Worm (Caenorhabditis elegans): ENCODE measurements around the gene pelo-1.

Gene pelo-1

ce11 chrIII:4227363-4227762 is 23.3 kb upstream of the pelo-1 start:
- TF ChIP-seq ZK546.5 (tag; optimal IDR thresholded peaks at IDR 0.05) (no peak), egl-43 (GFP tag; IDR thresholded peaks at IDR 0.05) (no peak), nhr-77 (tag; optimal IDR thresholded peaks at IDR 0.05) (peak; percentile 9), dpl-1 (GFP tag; optimal IDR thresholded peaks at IDR 0.05) (no peak), nhr-28 (tag; optimal IDR thresholded peaks at IDR 0.05) (peak; percentile 75), php-3 (GFP tag; IDR thresholded peaks at IDR 0.05) (peak; percentile 31; the same call in 1 of the 2 replicates), dmd-6 (GFP tag; IDR thresholded peaks at IDR 0.05) (peak; percentile 72; the same call in 1 of the 2 replicates), ceh-44 (GFP tag; IDR thresholded peaks at IDR 0.05) (no peak), T20F7.1 (GFP tag; optimal IDR thresholded peaks at IDR 0.05) (peak; percentile 7), saeg-2 (GFP tag; IDR thresholded peaks at IDR 0.05) (no peak), lin-15B (tag; optimal IDR thresholded peaks at IDR 0.05) (no peak), nhr-111 (GFP tag; optimal IDR thresholded peaks at IDR 0.05) (no peak), daf-8 (GFP tag; IDR thresholded peaks at IDR 0.05) (no peak), dve-1 (tag; optimal IDR thresholded peaks at IDR 0.05; ENCODE audit: insufficient read depth) (peak; percentile 37), ceh-82 (tag; optimal IDR thresholded peaks at IDR 0.05) (no peak), pqm-1 (tag; optimal IDR thresholded peaks at IDR 0.05) (peak; percentile 78), hlh-11 (tag; optimal IDR thresholded peaks at IDR 0.05) (peak; percentile 51)

ce11 chrIII:4224722-4225121 is 20.7 kb upstream of the pelo-1 start:
- TF ChIP-seq F49E8.2 (tag; optimal IDR thresholded peaks at IDR 0.05; ENCODE audit: borderline replicate concordance) (no peak), madf-9 (GFP tag; conservative IDR thresholded peaks at IDR 0.05) (no peak), daf-19 (GFP tag; conservative IDR thresholded peaks at IDR 0.05) (no peak), fos-1 (tag; optimal IDR thresholded peaks at IDR 0.05) (no peak), hlh-11 (tag; optimal IDR thresholded peaks at IDR 0.05) (no peak), egl-43 (GFP tag; IDR thresholded peaks at IDR 0.05) (no peak), T20F7.1 (GFP tag; optimal IDR thresholded peaks at IDR 0.05) (no peak), lin-39 (tag; optimal IDR thresholded peaks at IDR 0.05) (no peak), nhr-102 (tag; optimal IDR thresholded peaks at IDR 0.05) (no peak), tra-1 (GFP tag; IDR thresholded peaks at IDR 0.05) (no peak), lin-29 (GFP tag; IDR thresholded peaks at IDR 0.05) (no peak), nhr-41 (GFP tag; IDR thresholded peaks at IDR 0.05) (no peak)

- no peak for TF ChIP-seq vab-7 (GFP tag; IDR thresholded peaks at IDR 0.05)
- no peak for TF ChIP-seq F49E8.2 (tag; optimal IDR thresholded peaks at IDR 0.05; ENCODE audit: borderline replicate concordance)
- peak; percentile 83 for TF ChIP-seq nhr-10 (tag; optimal IDR thresholded peaks at IDR 0.05)
- no peak for TF ChIP-seq lin-29 (GFP tag; IDR thresholded peaks at IDR 0.05)
- no peak for TF ChIP-seq madf-5 (GFP tag; IDR thresholded peaks at IDR 0.05)
- peak; percentile 39 for TF ChIP-seq ztf-7 (tag; optimal IDR thresholded peaks at IDR 0.05)
- TF ChIP-seq fkh-10 (GFP tag; optimal IDR thresholded peaks at IDR 0.05): peak; percentile 72
- TF ChIP-seq nhr-102 (tag; optimal IDR thresholded peaks at IDR 0.05): peak; percentile 4
- TF ChIP-seq F26F4.8 (GFP tag; conservative IDR thresholded peaks at IDR 0.05): no peak
- TF ChIP-seq nhr-25 (tag; optimal IDR thresholded peaks at IDR 0.05; ENCODE audit: borderline replicate concordance, insufficient read depth): peak; percentile 49
- no peak for TF ChIP-seq ZK546.5 (tag; optimal IDR thresholded peaks at IDR 0.05)
- peak; percentile 43 to 95 for TF ChIP-seq mdl-1 (tag; optimal IDR thresholded peaks at IDR 0.05)
- peak; percentile 79 for TF ChIP-seq nhr-77 (tag; optimal IDR thresholded peaks at IDR 0.05)
- no peak for TF ChIP-seq pqm-1 (tag; optimal IDR thresholded peaks at IDR 0.05)
- no peak for TF ChIP-seq tag-97 (GFP tag; IDR thresholded peaks at IDR 0.05)
- TF ChIP-seq daf-19 (GFP tag; conservative IDR thresholded peaks at IDR 0.05): no peak
- TF ChIP-seq F44E2.7 (GFP tag; IDR thresholded peaks at IDR 0.05): no peak
- TF ChIP-seq Y48G9A.11 (GFP tag; IDR thresholded peaks at IDR 0.05): no peak
- TF ChIP-seq nhr-28 (tag; optimal IDR thresholded peaks at IDR 0.05): peak; percentile 91
- TF ChIP-seq lir-3 (tag; optimal IDR thresholded peaks at IDR 0.05): no peak
- no peak; the same call in 1 of the 2 replicates for TF ChIP-seq dmd-8 (GFP tag; IDR thresholded peaks at IDR 0.05)
- peak; percentile 15; the same call in 1 of the 2 replicates for TF ChIP-seq pha-4 (GFP tag; IDR thresholded peaks at IDR 0.05)
- no peak for TF ChIP-seq pha-4 (tag; optimal IDR thresholded peaks at IDR 0.05)
- no peak for TF ChIP-seq nhr-41 (GFP tag; IDR thresholded peaks at IDR 0.05)
- peak; percentile 60 for TF ChIP-seq set-16 (GFP tag; IDR thresholded peaks at IDR 0.05)
- no peak for TF ChIP-seq gei-8 (GFP tag; optimal IDR thresholded peaks at IDR 0.05)
- TF ChIP-seq nhr-76 (tag; optimal IDR thresholded peaks at IDR 0.05): no peak
- peak; percentile 91 for TF ChIP-seq hlh-30 (tag; optimal IDR thresholded peaks at IDR 0.05; ENCODE audit: insufficient read depth)
- peak; percentile 7 for TF ChIP-seq F10B5.3 (tag; optimal IDR thresholded peaks at IDR 0.05)
- peak; percentile 72; the same call in 1 of the 2 replicates for TF ChIP-seq tra-1 (GFP tag; IDR thresholded peaks at IDR 0.05)
Observed at ce11 chrIII:4223668-4224127, 19.7 kb upstream of the pelo-1 start.
